Worm (Caenorhabditis elegans): ENCODE measurements around the gene arcp-1.
A peak's percentile ranks its signal among the peaks of the same experiment; 100 is the strongest.

arcp-1 gene

DNA sequence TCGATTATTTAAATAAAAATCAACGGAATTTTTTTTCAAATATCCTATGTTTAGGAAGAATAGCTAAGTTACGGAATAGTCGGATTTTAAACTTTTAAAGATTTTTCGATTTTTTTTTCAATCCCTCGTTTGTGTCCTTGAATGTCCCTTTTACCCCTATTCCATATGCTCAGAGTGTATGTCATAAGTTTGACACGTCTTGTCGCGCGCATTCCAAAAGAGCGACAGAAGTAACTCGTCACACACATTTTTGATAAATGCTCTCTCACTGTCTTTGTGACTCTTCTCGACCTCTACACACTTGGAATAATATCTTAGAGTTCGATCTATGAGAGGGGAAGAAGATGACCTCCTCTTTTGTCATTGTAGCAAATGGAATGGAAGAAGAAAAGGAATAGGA lies 24.7 kb upstream of the arcp-1 start:
- TF ChIP-seq lin-39 (tag; optimal IDR thresholded peaks at IDR 0.05) (peak; percentile 30), elt-1 (tag; optimal IDR thresholded peaks at IDR 0.05) (peak; percentile 49), ZK546.5 (tag; optimal IDR thresholded peaks at IDR 0.05) (no peak), ceh-9 (tag; optimal IDR thresholded peaks at IDR 0.05) (no peak)

DNA sequence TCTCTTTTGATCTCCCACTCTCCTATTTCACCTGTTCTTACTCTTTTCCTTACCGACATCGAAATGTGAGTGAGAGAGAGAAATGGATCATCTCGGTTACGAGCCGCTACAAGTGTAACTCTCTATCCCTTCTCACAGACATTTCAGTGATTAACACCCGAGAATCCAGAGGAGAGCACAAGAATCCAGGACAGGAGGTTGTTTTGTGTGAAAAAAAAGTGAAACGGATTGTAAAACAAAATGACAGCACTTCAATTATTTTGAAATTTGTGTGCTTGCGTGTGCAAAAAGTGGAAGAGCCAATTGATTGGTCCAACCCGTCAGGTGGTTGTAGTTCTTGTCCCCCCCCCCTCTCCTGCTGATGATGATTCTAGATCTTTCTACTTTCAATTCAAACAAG lies 23.6 kb upstream of the arcp-1 start:
- TF ChIP-seq lin-39 (tag; optimal IDR thresholded peaks at IDR 0.05) (peak; percentile 19), nhr-11 (tag; optimal IDR thresholded peaks at IDR 0.05) (peak; percentile 50), unc-62 (GFP tag; optimal IDR thresholded peaks at IDR 0.05) (no peak), nfya-1 (tag; optimal IDR thresholded peaks at IDR 0.05; ENCODE audit: insufficient read depth) (peak; percentile 61)

- TF ChIP-seq nhr-12 (tag; optimal IDR thresholded peaks at IDR 0.05): no peak
- peak; percentile 28 for TF ChIP-seq nfya-1 (tag; optimal IDR thresholded peaks at IDR 0.05; ENCODE audit: insufficient read depth)
- no peak for TF ChIP-seq ztf-4 (tag; optimal IDR thresholded peaks at IDR 0.05)
- TF ChIP-seq egl-5 (tag; optimal IDR thresholded peaks at IDR 0.05): peak; percentile 55
Measured at ce11 chrIII:3781827-3782226, 22.6 kb upstream of the arcp-1 start.

DNA sequence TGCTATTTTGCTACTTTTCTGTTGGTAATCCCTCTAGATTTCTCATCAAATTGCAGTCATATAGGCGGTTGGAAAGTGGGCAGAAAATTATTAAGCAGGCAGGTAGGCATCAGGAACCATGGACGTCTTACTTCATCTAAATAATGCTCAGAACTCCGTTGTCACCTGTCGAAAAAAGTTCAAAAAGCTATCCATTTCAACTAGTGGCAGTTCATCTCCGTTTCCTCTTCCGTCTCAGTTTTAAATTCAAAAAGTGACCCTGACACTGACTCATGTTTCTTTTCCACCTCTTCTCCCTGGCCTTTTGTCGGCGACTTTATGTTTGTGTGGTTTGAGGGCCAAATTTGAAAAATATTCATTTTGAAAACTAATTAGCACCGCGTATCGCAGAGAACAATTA lies 15.3 kb upstream of the arcp-1 start:
- no peak for TF ChIP-seq hmg-11 (tag; optimal IDR thresholded peaks at IDR 0.05)
- TF ChIP-seq egl-27 (tag; optimal IDR thresholded peaks at IDR 0.05): no peak
- peak; percentile 25 for TF ChIP-seq nhr-25 (tag; optimal IDR thresholded peaks at IDR 0.05)
- peak; percentile 13 for TF ChIP-seq unc-62 (GFP tag; optimal IDR thresholded peaks at IDR 0.05)

DNA sequence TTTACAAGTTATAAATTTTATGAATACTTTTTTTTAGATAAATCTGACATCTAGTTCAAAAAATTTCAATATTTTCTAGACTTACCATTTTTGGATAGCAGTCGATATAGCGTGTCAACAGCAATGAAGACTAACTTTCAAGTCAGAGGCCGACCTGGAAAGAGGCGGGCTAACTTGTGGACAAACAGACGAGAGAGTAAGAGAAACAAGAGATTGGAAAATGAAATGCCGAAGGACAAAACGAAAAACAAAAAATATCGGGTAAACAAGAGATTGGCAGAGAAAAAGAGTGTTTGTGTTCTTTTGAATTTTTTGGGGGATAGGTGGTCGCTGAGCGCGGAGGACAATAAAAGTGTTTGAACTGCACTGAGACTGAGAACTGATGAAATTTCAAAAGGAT lies 14.0 kb upstream of the arcp-1 start, which contains the start of gene lec-4:
Gene lec-4 (minus strand): TSS at position 154 of the 400 bp plus-strand sequence.
- TF ChIP-seq nhr-11 (tag; optimal IDR thresholded peaks at IDR 0.05) (no peak), fkh-10 (GFP tag; optimal IDR thresholded peaks at IDR 0.05) (no peak), nhr-28 (tag; optimal IDR thresholded peaks at IDR 0.05) (no peak), tbx-2 (tag; optimal IDR thresholded peaks at IDR 0.05) (no peak), nhr-77 (tag; optimal IDR thresholded peaks at IDR 0.05) (no peak), mdl-1 (tag; optimal IDR thresholded peaks at IDR 0.05) (no peak), nhr-76 (tag; optimal IDR thresholded peaks at IDR 0.05) (no peak), egl-5 (tag; optimal IDR thresholded peaks at IDR 0.05) (peak; percentile 72), lin-15B (tag; optimal IDR thresholded peaks at IDR 0.05) (peak; percentile 49), skn-1 (tag; optimal IDR thresholded peaks at IDR 0.05) (no peak), nhr-12 (tag; optimal IDR thresholded peaks at IDR 0.05) (no peak), pqm-1 (tag; optimal IDR thresholded peaks at IDR 0.05) (no peak), nhr-43 (tag; optimal IDR thresholded peaks at IDR 0.05; ENCODE audit: poor library complexity, severe bottlenecking) (no peak), snpc-4 (tag; optimal IDR thresholded peaks at IDR 0.05) (peak; percentile 44), nfya-1 (tag; optimal IDR thresholded peaks at IDR 0.05; ENCODE audit: insufficient read depth) (peak; percentile 65), ztf-11 (tag; optimal IDR thresholded peaks at IDR 0.05) (no peak), elt-2 (tag; optimal IDR thresholded peaks at IDR 0.05) (no peak), R02D3.7 (tag; optimal IDR thresholded peaks at IDR 0.05) (no peak), sea-2 (GFP tag; optimal IDR thresholded peaks at IDR 0.05) (no peak), fos-1 (tag; optimal IDR thresholded peaks at IDR 0.05) (no peak), mml-1 (tag; optimal IDR thresholded peaks at IDR 0.05) (no peak), aly-2 (tag; optimal IDR thresholded peaks at IDR 0.05) (no peak), fkh-2 (tag; optimal IDR thresholded peaks at IDR 0.05) (no peak), ZK546.5 (tag; optimal IDR thresholded peaks at IDR 0.05) (no peak), lin-39 (tag; optimal IDR thresholded peaks at IDR 0.05) (peak; percentile 15), unc-62 (GFP tag; optimal IDR thresholded peaks at IDR 0.05) (no peak), daf-12 (tag; optimal IDR thresholded peaks at IDR 0.05) (no peak), lsy-12 (tag; optimal IDR thresholded peaks at IDR 0.05) (no peak), hmg-11 (tag; optimal IDR thresholded peaks at IDR 0.05) (peak; percentile 55), elt-1 (tag; optimal IDR thresholded peaks at IDR 0.05) (peak; percentile 9), ceh-28 (tag; optimal IDR thresholded peaks at IDR 0.05) (peak; percentile 25), pha-4 (tag; optimal IDR thresholded peaks at IDR 0.05) (peak; percentile 97), unc-39 (tag; optimal IDR thresholded peaks at IDR 0.05) (no peak), ama-1 (optimal IDR thresholded peaks at IDR 0.05) (no peak), ceh-16 (tag; optimal IDR thresholded peaks at IDR 0.05) (no peak), elt-3 (tag; optimal IDR thresholded peaks at IDR 0.05) (no peak), ceh-82 (tag; optimal IDR thresholded peaks at IDR 0.05) (no peak), eor-1 (tag; optimal IDR thresholded peaks at IDR 0.05) (no peak), ceh-9 (tag; optimal IDR thresholded peaks at IDR 0.05) (no peak), jun-1 (tag; optimal IDR thresholded peaks at IDR 0.05) (peak; percentile 46), nhr-67 (tag; optimal IDR thresholded peaks at IDR 0.05) (no peak), nhr-237 (tag; optimal IDR thresholded peaks at IDR 0.05) (no peak), nhr-23 (tag; optimal IDR thresholded peaks at IDR 0.05) (peak; percentile 70)
